Worm (Caenorhabditis elegans) whole organism, midembryonic: ENCODE data around the gene Y82E9BR.20.

Source experiments
- T22C8.4 ChIP-seq: fragments of 200-800 bp; sonication (Bioruptor generic); IDR thresholded peaks from 2 replicates; pipeline ENCODE4 v1.3.6; 2022; ENCODE audit warnings: missing genetic modification characterization, missing compliant biosample characterization
- cog-1 ChIP-seq: sonication (generic microtip); optimal IDR thresholded peaks from 2 replicates; lab custom pipeline; 2016; ENCODE audit warnings: missing genetic modification characterization, missing compliant biosample characterization
- flt-1 ChIP-seq: fragments of 200-800 bp; sonication (Bioruptor generic); IDR thresholded peaks from 2 replicates; pipeline ENCODE4 v1.3.6; 2022; ENCODE audit warnings: missing genetic modification characterization, missing compliant biosample characterization
- klf-2 ChIP-seq: fragments of 200-800 bp; sonication (Bioruptor generic); conservative IDR thresholded peaks from 2 replicates; pipeline ENCODE4 v1.3.6; 2022; ENCODE audit warnings: missing genetic modification reagents, missing genetic modification characterization, missing compliant biosample characterization
- med-1 ChIP-seq: sonication (generic microtip); optimal IDR thresholded peaks from 2 replicates; lab custom pipeline; 2017; ENCODE audit warnings: missing genetic modification characterization, mild to moderate bottlenecking, missing compliant biosample characterization, antibody characterized with exemption, missing genetic modification reagents; ENCODE audit not compliant: insufficient read depth
- ref-1 ChIP-seq: fragments of 200-800 bp; sonication (Bioruptor generic); conservative IDR thresholded peaks from 2 replicates; pipeline ENCODE4 v1.3.6; 2022; ENCODE audit warnings: missing genetic modification reagents, missing genetic modification characterization, missing compliant biosample characterization
- tab-1 ChIP-seq: fragments of 200-800 bp; sonication (Bioruptor generic); IDR thresholded peaks from 2 replicates; pipeline ENCODE4 v1.3.6; 2022; ENCODE audit warnings: missing genetic modification characterization, missing compliant biosample characterization
- ztf-23 ChIP-seq: fragments of 200-800 bp; sonication (Bioruptor generic); IDR thresholded peaks from 2 replicates; pipeline ENCODE4 v1.3.6; 2022; ENCODE audit warnings: missing genetic modification reagents, missing genetic modification characterization, missing compliant biosample characterization
- ztf-29 ChIP-seq: fragments of 200-800 bp; sonication (Bioruptor generic); IDR thresholded peaks from 2 replicates; pipeline ENCODE4 v1.3.6; 2022; ENCODE audit warnings: missing genetic modification reagents, missing genetic modification characterization, missing compliant biosample characterization

- TF ChIP-seq flt-1 (GFP tag; lab: Robert Waterston, UW) (no peak), ztf-29 (GFP tag; lab: Robert Waterston, UW) (no peak), med-1 (GFP tag; lab: Kevin White, UChicago) (no peak), T22C8.4 (GFP tag; lab: Robert Waterston, UW) (no peak), ztf-23 (no peak), ref-1 (GFP tag; lab: Robert Waterston, UW) (no peak), klf-2 (GFP tag; lab: Robert Waterston, UW) (no peak), cog-1 (no peak), tab-1 (GFP tag; lab: Robert Waterston, UW) (no peak)
Measured at ce11 chrIII:1347003-1347402, 27.2 kb upstream of the Y82E9BR.20 start.
